Worm (Caenorhabditis elegans) whole organism, L1 larva: ENCODE data around the gene ZK673.6.

Experiments
- aha-1 ChIP-seq: fragments of 150-350 bp; optimal IDR thresholded peaks from 2 replicates; lab custom pipeline; 2014; ENCODE audit warnings: missing biosample characterization, missing genetic modification characterization
- alr-1 ChIP-seq: fragments of 200-800 bp; sonication (Bioruptor generic); optimal IDR thresholded peaks from 2 replicates; lab custom pipeline; 2018; ENCODE audit warnings: borderline replicate concordance, mild to moderate bottlenecking, missing genetic modification characterization, missing compliant biosample characterization
- ama-1 ChIP-seq: fragments of 150-350 bp; optimal IDR thresholded peaks from 2 replicates; lab custom pipeline; 2014
- ceh-88 ChIP-seq: fragments of 200-800 bp; sonication (Bioruptor generic); IDR thresholded peaks from 2 replicates; pipeline ENCODE4 v1.3.6; 2022; ENCODE audit warnings: missing genetic modification characterization, missing compliant biosample characterization
- dpl-1 ChIP-seq, 3 experiments: fragments of 150-350 bp in 2 of 3; sonication (generic microtip) in 1 of 3; optimal IDR thresholded peaks; 2 replicates each; lab custom pipeline; 2014 to 2017; ENCODE audit warnings: missing biosample characterization in 3 of 3, missing genetic modification characterization in 3 of 3, missing genetic modification reagents in 3 of 3
- dsc-1 ChIP-seq: sonication (generic microtip); optimal IDR thresholded peaks from 2 replicates; lab custom pipeline; 2016; ENCODE audit warnings: mild to moderate bottlenecking, missing genetic modification characterization, missing compliant biosample characterization
- efl-1 ChIP-seq, 4 experiments: fragments of 150-350 bp; optimal IDR thresholded peaks in 3 of 4; peaks in 1 of 4; 1 replicate in 1 of 4; 2 replicates in 3 of 4; lab custom pipeline; 2014; ENCODE audit warnings: missing biosample characterization in 2 of 4, missing genetic modification characterization in 2 of 4, missing genetic modification reagents in 2 of 4
- egl-13 ChIP-seq: sonication (generic microtip); optimal IDR thresholded peaks from 2 replicates; lab custom pipeline; 2016; ENCODE audit warnings: missing genotype, missing genetic modification reagents, missing genetic modification characterization, missing compliant biosample characterization
- egl-27 ChIP-seq, 2 experiments: fragments of 150-350 bp in 1 of 2; sonication (generic microtip); optimal IDR thresholded peaks; 3 replicates each; lab custom pipeline; 2017 to 2018; ENCODE audit warnings: missing biosample characterization in 2 of 2, missing genetic modification characterization in 2 of 2, missing genetic modification reagents in 2 of 2
- elt-2 ChIP-seq: sonication (generic microtip); optimal IDR thresholded peaks from 2 replicates; lab custom pipeline; 2016; ENCODE audit warnings: missing genetic modification characterization, mild to moderate bottlenecking, inconsistent platforms, missing compliant biosample characterization, missing genetic modification reagents
- ets-5 ChIP-seq: fragments of 200-800 bp; sonication (Bioruptor generic); IDR thresholded peaks from 2 replicates; pipeline ENCODE4 v1.3.6; 2022; ENCODE audit warnings: missing genetic modification characterization, missing compliant biosample characterization
- fkh-10 ChIP-seq: sonication (generic microtip); optimal IDR thresholded peaks from 2 replicates; lab custom pipeline; 2017; ENCODE audit warnings: missing biosample characterization, missing genetic modification reagents, missing genetic modification characterization
- fkh-4 ChIP-seq: sonication (generic microtip); optimal IDR thresholded peaks from 2 replicates; lab custom pipeline; 2016; ENCODE audit warnings: missing compliant biosample characterization, missing genetic modification characterization, borderline replicate concordance
- fos-1 ChIP-seq: fragments of 150-350 bp; optimal IDR thresholded peaks from 2 replicates; lab custom pipeline; 2014; ENCODE audit warnings: missing biosample characterization, missing genetic modification characterization
- grh-1 ChIP-seq: fragments of 200-800 bp; sonication (Bioruptor generic); IDR thresholded peaks from 2 replicates; pipeline ENCODE4 v1.3.6; 2022; ENCODE audit warnings: missing genetic modification reagents, missing genetic modification characterization, missing compliant biosample characterization
- hpl-2 ChIP-seq: fragments of 150-350 bp; optimal IDR thresholded peaks from 2 replicates; lab custom pipeline; 2014; ENCODE audit warnings: missing biosample characterization, missing genetic modification reagents, missing genetic modification characterization
- irx-1 ChIP-seq: sonication (generic microtip); optimal IDR thresholded peaks from 2 replicates; lab custom pipeline; 2016; ENCODE audit warnings: missing genetic modification characterization, missing compliant biosample characterization
- lin-14 ChIP-seq: fragments of 200-800 bp; sonication (Bioruptor generic); optimal IDR thresholded peaks from 2 replicates; lab custom pipeline; 2018; ENCODE audit warnings: mild to moderate bottlenecking, missing genetic modification characterization, moderate library complexity, missing compliant biosample characterization
- lin-15B ChIP-seq: fragments of 150-350 bp; sonication (generic microtip); optimal IDR thresholded peaks from 3 replicates; lab custom pipeline; 2014; ENCODE audit warnings: missing biosample characterization, missing genetic modification characterization
- lir-3 ChIP-seq: sonication (generic microtip); optimal IDR thresholded peaks from 2 replicates; lab custom pipeline; 2016; ENCODE audit warnings: mild to moderate bottlenecking, missing genetic modification characterization, moderate library complexity, missing compliant biosample characterization; ENCODE audit not compliant: poor library complexity
- mab-9 ChIP-seq: fragments of 200-800 bp; sonication (Bioruptor generic); IDR thresholded peaks from 2 replicates; pipeline ENCODE4 v1.3.6; 2022; ENCODE audit warnings: missing genetic modification reagents, missing genetic modification characterization, missing compliant biosample characterization
- mef-2 ChIP-seq: fragments of 150-350 bp; optimal IDR thresholded peaks from 2 replicates; lab custom pipeline; 2014; ENCODE audit warnings: missing biosample characterization, missing genetic modification characterization
- nhr-12 ChIP-seq: sonication (generic microtip); optimal IDR thresholded peaks from 2 replicates; lab custom pipeline; 2017; ENCODE audit warnings: missing biosample characterization, missing genetic modification characterization
- nhr-19 ChIP-seq: fragments of 200-800 bp; sonication (Bioruptor generic); conservative IDR thresholded peaks from 2 replicates; pipeline ENCODE4 v1.3.6; 2022; ENCODE audit warnings: missing genetic modification characterization, missing compliant biosample characterization
- nhr-20 ChIP-seq: sonication (generic microtip); optimal IDR thresholded peaks from 2 replicates; lab custom pipeline; 2016; ENCODE audit warnings: mild to moderate bottlenecking, missing genetic modification characterization, missing compliant biosample characterization
- nhr-47 ChIP-seq: sonication (generic microtip); optimal IDR thresholded peaks from 2 replicates; lab custom pipeline; 2016; ENCODE audit warnings: mild to moderate bottlenecking, missing genetic modification characterization, moderate library complexity, missing compliant biosample characterization
- nhr-71 ChIP-seq: sonication (generic microtip); optimal IDR thresholded peaks from 2 replicates; lab custom pipeline; 2016; ENCODE audit warnings: mild to moderate bottlenecking, missing genetic modification characterization, moderate library complexity, missing compliant biosample characterization
- nhr-76 ChIP-seq: sonication (generic microtip); optimal IDR thresholded peaks from 2 replicates; lab custom pipeline; 2017; ENCODE audit warnings: missing biosample characterization, missing genetic modification characterization
- nhr-85 ChIP-seq: sonication (generic microtip); peaks from one replicate; lab custom pipeline; 2016; ENCODE audit warnings: missing genetic modification characterization, inconsistent platforms, missing compliant biosample characterization
- nhr-90 ChIP-seq: sonication (generic microtip); optimal IDR thresholded peaks from 2 replicates; lab custom pipeline; 2016; ENCODE audit warnings: mild to moderate bottlenecking, missing genetic modification characterization, missing compliant biosample characterization; ENCODE audit not compliant: poor library complexity
- rnt-1 ChIP-seq: sonication (generic microtip); optimal IDR thresholded peaks from 2 replicates; lab custom pipeline; 2016; ENCODE audit warnings: mild to moderate bottlenecking, missing genetic modification characterization, moderate library complexity, missing compliant biosample characterization
- skn-1 ChIP-seq: fragments of 150-350 bp; optimal IDR thresholded peaks from 2 replicates; lab custom pipeline; 2014; ENCODE audit warnings: missing biosample characterization, missing genetic modification characterization
- snu-23 ChIP-seq: sonication (generic microtip); optimal IDR thresholded peaks from 2 replicates; lab custom pipeline; 2016; ENCODE audit warnings: missing genetic modification characterization, missing compliant biosample characterization
- sptf-1 ChIP-seq: fragments of 150-350 bp; optimal IDR thresholded peaks from 2 replicates; lab custom pipeline; 2014; ENCODE audit warnings: missing biosample characterization, missing genetic modification characterization
- tbx-2 ChIP-seq: sonication (generic microtip); optimal IDR thresholded peaks from 2 replicates; lab custom pipeline; 2016; ENCODE audit warnings: missing genetic modification characterization, missing compliant biosample characterization
- tlp-1 ChIP-seq: fragments of 150-350 bp; optimal IDR thresholded peaks from 2 replicates; lab custom pipeline; 2014; ENCODE audit warnings: missing biosample characterization, missing genetic modification characterization
- unc-62 ChIP-seq: fragments of 150-350 bp; optimal IDR thresholded peaks from 2 replicates; lab custom pipeline; 2014; ENCODE audit warnings: missing biosample characterization, missing genetic modification reagents, missing genetic modification characterization
- zag-1 ChIP-seq: fragments of 150-350 bp; optimal IDR thresholded peaks from 2 replicates; lab custom pipeline; 2014; ENCODE audit warnings: missing biosample characterization, missing genetic modification characterization
- zip-4 ChIP-seq: fragments of 200-800 bp; sonication (Bioruptor generic); optimal IDR thresholded peaks from 2 replicates; lab custom pipeline; 2018; ENCODE audit warnings: mild to moderate bottlenecking, missing genetic modification characterization, moderate library complexity, missing compliant biosample characterization
- ztf-4 ChIP-seq: fragments of 150-350 bp; optimal IDR thresholded peaks from 2 replicates; lab custom pipeline; 2014; ENCODE audit warnings: missing biosample characterization, missing genetic modification characterization

The ZK673.6 gene

DNA sequence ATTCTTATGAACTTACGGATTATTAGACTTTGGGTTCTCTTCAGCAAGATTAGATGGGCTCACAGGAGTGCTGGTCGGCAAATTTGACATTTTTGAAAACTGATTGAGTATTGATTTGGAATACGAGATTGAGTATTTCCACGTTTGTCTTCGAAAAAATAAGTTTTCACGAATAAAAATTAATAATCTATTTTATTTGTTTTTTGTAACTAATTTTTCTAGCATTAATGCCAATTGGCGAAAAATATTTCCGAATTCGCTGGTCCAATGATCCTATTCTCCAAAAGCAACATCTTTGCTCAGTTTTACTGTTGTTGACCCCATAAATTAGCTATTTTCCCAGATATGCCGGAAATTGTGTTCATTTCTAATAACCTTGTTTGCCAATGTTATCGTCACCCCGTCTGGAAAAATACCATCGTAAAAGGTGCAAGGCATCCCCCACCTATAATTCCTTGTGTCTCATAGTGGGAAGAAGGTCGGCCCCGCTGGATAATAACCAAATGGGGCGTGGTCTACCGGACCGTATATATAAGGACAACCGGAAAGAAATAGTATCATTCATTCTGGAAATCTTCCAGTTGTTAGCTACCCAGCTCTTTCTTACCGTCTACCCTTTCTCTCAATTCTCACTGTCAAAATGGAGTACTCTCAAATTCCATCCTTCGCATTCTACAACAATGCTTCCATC is at the start of gene ZK673.6, which contains the start of gene sdz-37:
Gene ZK673.6 (minus strand): TSS at position 101 of the 691 bp plus-strand sequence.
Gene sdz-37 (plus strand): TSS at position 641 of the 691 bp plus-strand sequence.
- no peak for TF ChIP-seq egl-13 (tag; lab: Kevin White, UChicago)
- no peak for TF ChIP-seq nhr-47 (tag; lab: Kevin White, UChicago)
- TF ChIP-seq aha-1 (tag; lab: Kevin White, UChicago), result no peak
- no peak for TF ChIP-seq ztf-4 (tag; lab: Kevin White, UChicago)
- no peak for TF ChIP-seq fos-1 (tag; lab: Kevin White, UChicago)
- TF ChIP-seq nhr-20 (tag; lab: Kevin White, UChicago), result no peak
- no peak for TF ChIP-seq mef-2 (tag; lab: Kevin White, UChicago)
- no peak for TF ChIP-seq tbx-2 (tag; lab: Kevin White, UChicago)
- no peak for TF ChIP-seq lin-15B (tag; lab: Kevin White, UChicago)
- TF ChIP-seq lir-3 (tag; lab: Kevin White, UChicago), result no peak
- TF ChIP-seq efl-1 (optimal IDR thresholded peaks at IDR 0.05; lab: Kevin White, UChicago), result no peak
- no peak for TF ChIP-seq efl-1 (GFP tag; optimal IDR thresholded peaks at IDR 0.05 in 1 of 2; lab: Kevin White, UChicago)
- no peak for TF ChIP-seq nhr-76 (tag; lab: Kevin White, UChicago)
- no peak for TF ChIP-seq dpl-1 (GFP tag; optimal IDR thresholded peaks at IDR 0.05; lab: Kevin White, UChicago)
- no peak for TF ChIP-seq grh-1 (GFP tag; lab: Robert Waterston, UW)
- TF ChIP-seq lin-14 (GFP tag; lab: Kevin White, UChicago), result no peak
- no peak for TF ChIP-seq fkh-10
- TF ChIP-seq fkh-4 (tag; lab: Kevin White, UChicago), result no peak
- TF ChIP-seq ets-5 (GFP tag; lab: Robert Waterston, UW), result no peak
- TF ChIP-seq zag-1 (tag; lab: Kevin White, UChicago), result no peak
- TF ChIP-seq, all 84 proteins: peak for 0

DNA sequence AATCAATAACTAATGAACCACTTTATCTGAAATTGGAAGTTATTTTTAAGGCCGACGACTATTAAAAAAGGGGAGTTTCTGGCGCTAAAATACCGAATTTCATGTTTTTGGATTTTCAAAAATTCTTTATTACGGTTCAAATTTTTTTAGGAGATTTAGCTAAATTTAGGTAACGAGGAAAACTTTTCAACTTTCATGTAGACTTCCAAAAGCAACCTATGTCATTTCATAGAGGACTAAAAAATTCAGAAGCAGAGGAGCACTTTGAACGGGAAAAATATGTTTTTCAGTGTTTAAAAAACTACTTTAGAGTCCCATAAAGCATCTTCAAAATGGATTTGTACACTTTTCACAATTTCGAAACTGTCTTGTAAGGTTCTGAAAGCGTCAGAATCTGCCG is 49.2 kb upstream of the ZK673.6 start:
- TF ChIP-seq alr-1 (tag; lab: Kevin White, UChicago) (no peak), nhr-71 (tag; lab: Kevin White, UChicago) (no peak), aha-1 (tag; lab: Kevin White, UChicago) (no peak), irx-1 (no peak), nhr-85 (tag; lab: Kevin White, UChicago) (no peak), hpl-2 (GFP tag; lab: Kevin White, UChicago) (no peak), fkh-4 (tag; lab: Kevin White, UChicago) (no peak), nhr-90 (tag; lab: Kevin White, UChicago) (no peak), sptf-1 (no peak), dsc-1 (no peak)

DNA sequence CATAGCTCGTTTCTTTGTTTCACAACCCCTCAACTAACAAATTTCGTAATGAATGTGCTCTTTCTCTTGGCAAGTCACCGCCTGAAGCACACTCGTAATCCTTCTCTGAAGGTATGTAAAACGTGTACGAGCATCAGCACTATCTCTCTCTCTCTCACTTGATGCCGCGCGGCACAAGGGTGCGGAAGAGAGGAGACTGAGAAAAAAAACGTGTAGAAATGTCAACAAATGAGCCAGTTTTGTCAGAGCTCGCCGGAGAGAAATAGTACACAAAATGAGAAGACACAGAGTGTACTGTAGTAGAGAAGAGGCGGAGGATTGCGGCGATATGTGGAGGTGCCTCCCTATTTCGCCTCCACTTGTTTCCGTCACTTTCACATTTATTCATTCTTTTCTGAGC is 46.1 kb upstream of the ZK673.6 start, which contains the start of gene F59B10.3:
Gene F59B10.3 (plus strand): TSS at position 301 of the 400 bp plus-strand sequence.
- TF ChIP-seq elt-2 (tag; lab: Kevin White, UChicago) (no peak), nhr-19 (no peak), zip-4 (GFP tag; lab: Kevin White, UChicago) (no peak), ceh-88 (GFP tag; lab: Robert Waterston, UW) (no peak), tlp-1 (tag; lab: Kevin White, UChicago) (no peak), grh-1 (GFP tag; lab: Robert Waterston, UW) (no peak), ama-1 (lab: Kevin White, UChicago) (no peak), nhr-76 (tag; lab: Kevin White, UChicago) (no peak), skn-1 (tag; lab: Kevin White, UChicago) (no peak), egl-27 (tag; optimal IDR thresholded peaks at IDR 0.05; lab: Kevin White, UChicago) (no peak), nhr-12 (tag; lab: Kevin White, UChicago) (no peak), snu-23 (GFP tag; lab: Kevin White, UChicago) (no peak), rnt-1 (tag; lab: Kevin White, UChicago) (no peak), zag-1 (tag; lab: Kevin White, UChicago) (no peak), unc-62 (GFP tag; lab: Kevin White, UChicago) (no peak), mab-9 (GFP tag; lab: Robert Waterston, UW) (no peak)
